Worm (Caenorhabditis elegans): ENCODE measurements around the gene C05B5.1.

C05B5.1 gene

DNA sequence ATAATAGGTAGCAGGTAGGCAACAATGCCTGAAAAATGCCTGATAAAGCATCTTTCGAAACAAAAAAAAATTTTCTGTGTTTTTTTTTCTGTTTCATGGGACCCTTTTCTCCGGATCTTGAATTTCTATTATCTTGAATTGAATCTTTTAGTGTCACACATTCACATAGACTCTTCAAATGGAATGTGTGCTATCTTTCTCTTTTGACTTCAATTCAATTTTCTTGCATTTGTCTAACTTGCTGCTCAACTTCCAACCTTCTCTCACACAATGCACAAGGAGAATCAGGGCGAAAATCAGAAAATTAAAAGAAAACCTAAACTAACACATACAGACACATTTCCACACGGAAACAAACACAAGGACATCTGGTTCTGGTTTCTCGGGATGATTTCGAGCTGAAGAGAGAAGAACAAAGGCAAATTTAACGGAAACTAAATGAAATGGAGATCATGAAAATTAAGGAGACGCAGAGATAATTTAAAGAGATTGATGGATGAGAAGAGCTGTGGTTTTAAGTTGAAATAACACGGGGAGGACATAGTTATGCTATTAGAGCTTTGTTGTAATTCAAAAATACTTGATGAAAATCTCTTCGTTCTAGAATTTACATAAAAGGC is 15.9 kb downstream of the C05B5.1 start:
- TF ChIP-seq ces-1 (GFP tag; optimal IDR thresholded peaks at IDR 0.05) (peak; percentile 66), bed-3 (GFP tag; optimal IDR thresholded peaks at IDR 0.05) (no peak), zip-8 (tag; optimal IDR thresholded peaks at IDR 0.05) (no peak)

ce11 chrIII:9969371-9969770 is 18.9 kb downstream of the C05B5.1 start:
- TF ChIP-seq nhr-2 (tag; optimal IDR thresholded peaks at IDR 0.05) (peak; percentile 77), mab-5 (tag; optimal IDR thresholded peaks at IDR 0.05) (no peak)

DNA sequence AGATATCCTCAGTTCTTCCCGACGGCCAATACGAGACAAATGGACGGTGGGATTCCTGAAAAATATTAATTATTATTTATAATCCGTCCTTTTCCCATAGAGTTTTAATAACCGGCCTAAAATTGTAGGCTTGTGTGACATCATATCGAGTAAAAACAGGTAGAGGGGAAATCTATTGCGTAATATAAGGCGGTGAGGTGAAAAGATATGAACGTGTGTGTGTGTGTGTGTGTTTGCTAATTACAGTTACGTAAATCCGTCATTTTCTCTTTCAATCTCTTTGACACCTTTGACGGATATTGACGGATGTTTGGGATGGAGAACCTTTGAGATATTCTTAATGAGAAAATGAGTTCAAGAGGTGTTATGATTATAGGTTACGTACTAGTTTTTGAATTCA is 22.8 kb downstream of the C05B5.1 start:
- TF ChIP-seq mls-2 (tag; optimal IDR thresholded peaks at IDR 0.05) (peak; percentile 12), sem-2 (GFP tag; optimal IDR thresholded peaks at IDR 0.05) (no peak), ces-1 (GFP tag; optimal IDR thresholded peaks at IDR 0.05) (no peak), unc-62 (GFP tag; optimal IDR thresholded peaks at IDR 0.05) (peak; percentile 65), bed-3 (GFP tag; optimal IDR thresholded peaks at IDR 0.05) (no peak), nhr-12 (tag; optimal IDR thresholded peaks at IDR 0.05) (no peak), zip-8 (tag; optimal IDR thresholded peaks at IDR 0.05) (peak; percentile 99), ceh-39 (tag; optimal IDR thresholded peaks at IDR 0.05) (no peak), cnd-1 (tag; optimal IDR thresholded peaks at IDR 0.05) (peak; percentile 13), tbx-8 (GFP tag; optimal IDR thresholded peaks at IDR 0.05) (no peak), pha-4 (tag; optimal IDR thresholded peaks at IDR 0.05) (no peak), nhr-2 (tag; optimal IDR thresholded peaks at IDR 0.05) (peak; percentile 92), nhr-28 (tag; optimal IDR thresholded peaks at IDR 0.05) (no peak), blmp-1 (tag; optimal IDR thresholded peaks at IDR 0.05) (no peak), M03D4.4 (tag; optimal IDR thresholded peaks at IDR 0.05) (no peak), nhr-237 (tag; optimal IDR thresholded peaks at IDR 0.05) (peak; percentile 8), elt-1 (tag; optimal IDR thresholded peaks at IDR 0.05; ENCODE audit: borderline replicate concordance, insufficient read depth) (no peak), ceh-43 (GFP tag; optimal IDR thresholded peaks at IDR 0.05) (peak; percentile 32), flh-1 (GFP tag; optimal IDR thresholded peaks at IDR 0.05) (no peak)

DNA sequence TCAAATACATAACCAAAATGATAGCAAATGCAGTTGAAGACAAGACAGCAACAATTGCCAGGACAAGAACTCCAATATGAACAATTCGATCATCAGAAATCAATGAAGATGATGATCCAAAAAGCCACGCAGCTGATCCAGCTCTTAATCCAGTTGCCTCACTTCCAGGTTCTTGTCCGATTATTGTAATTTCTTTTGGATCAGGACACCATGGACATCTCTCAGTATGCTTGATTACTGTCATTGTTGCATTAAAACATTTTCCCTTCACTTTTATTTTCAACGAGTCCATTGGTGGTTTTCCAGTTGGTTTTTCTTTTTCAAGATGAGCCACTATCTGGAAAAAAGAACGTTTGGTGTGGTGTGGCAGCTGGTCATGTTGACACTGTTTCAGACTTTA is 23.8 kb downstream of the C05B5.1 start:
- TF ChIP-seq sptf-1 (tag; optimal IDR thresholded peaks at IDR 0.05) (no peak), tbx-8 (GFP tag; optimal IDR thresholded peaks at IDR 0.05) (no peak), flh-1 (GFP tag; optimal IDR thresholded peaks at IDR 0.05) (no peak), unc-62 (GFP tag; optimal IDR thresholded peaks at IDR 0.05) (no peak), ceh-39 (tag; optimal IDR thresholded peaks at IDR 0.05) (no peak), ceh-83 (GFP tag; optimal IDR thresholded peaks at IDR 0.05) (no peak), nhr-76 (tag; optimal IDR thresholded peaks at IDR 0.05) (no peak), unc-120 (tag; optimal IDR thresholded peaks at IDR 0.05; ENCODE audit: poor library complexity, severe bottlenecking) (no peak), snpc-4 (tag; optimal IDR thresholded peaks at IDR 0.05) (no peak), ham-2 (GFP tag; optimal IDR thresholded peaks at IDR 0.05) (no peak), nhr-237 (tag; optimal IDR thresholded peaks at IDR 0.05) (no peak), sem-2 (GFP tag; optimal IDR thresholded peaks at IDR 0.05) (no peak), cnd-1 (tag; optimal IDR thresholded peaks at IDR 0.05) (no peak), bed-3 (GFP tag; optimal IDR thresholded peaks at IDR 0.05) (no peak)

ce11 chrIII:9963447-9963846 is 24.8 kb downstream of the C05B5.1 start:
- TF ChIP-seq zip-8 (tag; optimal IDR thresholded peaks at IDR 0.05) (peak; percentile 97), nhr-2 (tag; optimal IDR thresholded peaks at IDR 0.05) (no peak)

DNA sequence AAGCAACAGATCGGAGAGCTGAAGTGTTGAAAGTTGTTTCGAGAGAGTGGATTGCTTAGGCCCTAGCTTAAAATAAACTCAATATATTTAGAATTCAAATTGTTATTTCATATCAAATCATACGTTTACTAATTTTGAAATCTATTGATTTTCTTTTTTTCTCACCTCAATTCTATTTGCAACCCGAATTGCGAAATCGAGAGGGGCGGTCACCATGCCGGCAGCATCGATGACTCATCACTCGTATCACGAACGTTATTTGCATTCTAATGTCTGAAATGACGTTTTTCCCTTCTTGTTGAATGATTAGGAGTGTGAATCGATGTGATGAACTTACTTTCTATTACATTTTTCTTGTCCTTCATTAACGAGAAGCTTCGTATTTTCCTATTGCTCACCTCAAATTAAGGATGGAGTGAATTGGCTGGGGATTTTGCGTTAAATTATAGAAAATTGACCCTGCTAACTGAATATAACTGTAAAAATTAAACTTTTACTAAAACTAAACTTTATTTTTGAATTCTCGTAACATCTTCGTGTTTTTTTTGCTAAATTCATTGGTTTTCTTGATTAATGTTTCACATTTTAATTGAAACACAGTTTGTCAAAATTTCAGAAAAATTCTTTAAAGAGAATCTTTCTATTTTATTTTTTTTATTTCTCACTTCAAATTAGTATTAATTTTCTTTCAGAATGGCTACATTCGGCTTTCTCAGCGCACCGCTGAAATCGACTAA is 31.4 kb downstream of the C05B5.1 start, which contains the start of gene alx-1:
Gene alx-1 (plus strand): TSS at position 687 of the 737 bp plus-strand sequence.
- TF ChIP-seq mab-5 (tag; optimal IDR thresholded peaks at IDR 0.05) (no peak), nhr-76 (tag; optimal IDR thresholded peaks at IDR 0.05) (no peak), pha-4 (tag; optimal IDR thresholded peaks at IDR 0.05) (no peak), ceh-43 (GFP tag; optimal IDR thresholded peaks at IDR 0.05) (no peak), hlh-1 (tag; optimal IDR thresholded peaks at IDR 0.05) (no peak), sem-2 (GFP tag; optimal IDR thresholded peaks at IDR 0.05) (no peak), mls-2 (tag; optimal IDR thresholded peaks at IDR 0.05) (no peak), M03D4.4 (tag; optimal IDR thresholded peaks at IDR 0.05) (no peak), ztf-11 (tag; optimal IDR thresholded peaks at IDR 0.05) (no peak), elt-1 (tag; optimal IDR thresholded peaks at IDR 0.05; ENCODE audit: borderline replicate concordance, insufficient read depth) (no peak), mep-1 (tag; optimal IDR thresholded peaks at IDR 0.05) (no peak), elt-3 (tag; optimal IDR thresholded peaks at IDR 0.05) (no peak), blmp-1 (tag; optimal IDR thresholded peaks at IDR 0.05) (no peak), drap-1 (GFP tag; optimal IDR thresholded peaks at IDR 0.05) (no peak), snpc-4 (tag; optimal IDR thresholded peaks at IDR 0.05) (no peak), lsy-2 (tag; optimal IDR thresholded peaks at IDR 0.05) (no peak), unc-62 (GFP tag; optimal IDR thresholded peaks at IDR 0.05) (no peak), unc-120 (tag; optimal IDR thresholded peaks at IDR 0.05; ENCODE audit: poor library complexity, severe bottlenecking) (no peak), nhr-2 (tag; optimal IDR thresholded peaks at IDR 0.05) (no peak), ces-1 (GFP tag; optimal IDR thresholded peaks at IDR 0.05) (no peak)

Data from whole organism, mixed stage, embryonic.